Worm (Caenorhabditis elegans) whole organism, L4/young adult: ENCODE data around the gene gcy-29.

Experiments used
- dao-5 ChIP-seq: sonication (generic microtip); optimal IDR thresholded peaks from 2 replicates; lab custom pipeline; 2016; ENCODE audit warnings: missing genotype, missing genetic modification characterization, moderate library complexity, missing compliant biosample characterization
- him-1 ChIP-seq: sonication (generic microtip); optimal IDR thresholded peaks from 2 replicates; lab custom pipeline; 2016; ENCODE audit warnings: missing genotype, missing genetic modification reagents, missing genetic modification characterization, missing compliant biosample characterization

DNA sequence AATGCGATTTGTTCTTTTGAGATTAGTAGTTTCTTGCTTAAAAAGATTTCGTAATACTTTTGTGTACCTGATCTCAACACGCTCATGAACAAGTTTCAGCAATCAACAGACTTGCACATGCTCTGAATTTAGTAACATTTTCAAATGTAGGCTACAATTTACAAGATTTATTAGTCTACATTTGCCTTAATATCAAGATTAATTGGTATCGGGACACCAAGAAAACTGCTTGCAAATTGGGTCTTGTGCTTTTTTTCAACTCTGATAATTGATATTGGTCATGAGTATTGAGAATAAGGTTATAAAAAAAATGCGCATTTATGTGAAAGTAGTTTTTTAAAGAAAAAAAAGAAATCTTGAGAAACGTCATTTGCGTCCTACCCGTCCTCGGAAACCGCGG is 44.0 kb upstream of the gcy-29 start:
- TF ChIP-seq him-1 (tag; lab: Kevin White, UChicago) (no peak), dao-5 (tag; lab: Kevin White, UChicago) (no peak)
